Worm (Caenorhabditis elegans): ENCODE data around the gene madf-11.

ce11 chrIII:5585711-5586110 is 17.6 kb downstream of the madf-11 start:
- TF ChIP-seq flt-1 (GFP tag; IDR thresholded peaks at IDR 0.05) (no peak), klf-2 (GFP tag; conservative IDR thresholded peaks at IDR 0.05) (no peak), tab-1 (GFP tag; IDR thresholded peaks at IDR 0.05) (no peak), ztf-23 (GFP tag; IDR thresholded peaks at IDR 0.05) (no peak)

Measured in whole organism, midembryonic.